Fruit fly (Drosophila melanogaster): ENCODE data around the gene Kap-alpha1.
A peak's percentile ranks its signal among the peaks of the same experiment; 100 is the strongest.

The Kap-alpha1 gene

DNA sequence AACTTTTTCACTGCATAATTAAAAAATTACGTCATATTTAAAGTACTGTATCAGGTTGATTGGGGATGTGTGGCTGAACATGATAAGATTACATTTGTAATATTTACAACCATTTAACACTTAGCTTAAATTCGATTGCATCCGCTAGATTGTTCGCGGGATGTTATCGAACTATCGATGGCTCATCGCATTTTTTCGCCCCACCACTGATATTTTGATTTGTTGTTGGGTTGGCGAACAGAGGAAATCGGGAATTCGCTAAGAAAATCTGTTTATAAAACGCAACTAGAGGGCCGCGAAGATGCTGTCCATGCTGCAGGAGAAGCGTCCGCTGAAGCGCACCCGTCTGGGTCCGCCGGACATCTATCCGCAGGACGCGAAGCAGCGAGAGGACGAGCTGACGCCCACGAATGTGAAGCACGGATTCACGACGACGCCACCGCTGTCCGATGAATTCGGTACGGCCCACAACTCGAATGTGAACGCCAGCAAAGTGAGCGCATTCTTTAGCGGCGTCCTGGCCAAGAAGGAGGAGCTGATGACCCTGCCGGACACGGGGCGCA, 29.4 kb downstream of the Kap-alpha1 start, which contains the start of gene kto (continued):
- no peak for TF ChIP-seq Hr51 (GFP tag; optimal IDR thresholded peaks at IDR 0.05)
- TF ChIP-seq CG9797 (GFP tag; optimal IDR thresholded peaks at IDR 0.05), result no peak
- TF ChIP-seq btn (GFP tag; optimal IDR thresholded peaks at IDR 0.05), result no peak
- TF ChIP-seq CG31224 (GFP tag; IDR thresholded peaks at IDR 0.05), result no peak
- TF ChIP-seq sqz (GFP tag; optimal IDR thresholded peaks at IDR 0.05), result no peak
- TF ChIP-seq Vsx1 (GFP tag; optimal IDR thresholded peaks at IDR 0.05), result no peak
- no peak for TF ChIP-seq schlank (tag; optimal IDR thresholded peaks at IDR 0.05)
- TF ChIP-seq ATbp (GFP tag; optimal IDR thresholded peaks at IDR 0.05), result no peak
- TF ChIP-seq CG8359 (GFP tag; optimal IDR thresholded peaks at IDR 0.05; ENCODE audit: borderline replicate concordance), result no peak
- TF ChIP-seq Doc3 (GFP tag; IDR thresholded peaks at IDR 0.05; ENCODE audit: partially characterized antibody), result peak; percentile 81
- no peak for TF ChIP-seq az2 (GFP tag; optimal IDR thresholded peaks at IDR 0.05)
- no peak for TF ChIP-seq HLHmδ (GFP tag; optimal IDR thresholded peaks at IDR 0.05)
- TF ChIP-seq Hmx (GFP tag; optimal IDR thresholded peaks at IDR 0.05), result no peak
- no peak for TF ChIP-seq CG18476 (GFP tag; optimal IDR thresholded peaks at IDR 0.05)
- TF ChIP-seq odd (GFP tag; optimal IDR thresholded peaks at IDR 0.05), result no peak
- no peak for TF ChIP-seq ttk (GFP tag; IDR thresholded peaks at IDR 0.05)
- no peak for TF ChIP-seq nmo (GFP tag; optimal IDR thresholded peaks at IDR 0.05)
- TF ChIP-seq CG11723 (GFP tag; optimal IDR thresholded peaks at IDR 0.05), result no peak
- TF ChIP-seq maf-S (GFP tag; optimal IDR thresholded peaks at IDR 0.05), result no peak
- TF ChIP-seq Ravus (GFP tag; IDR thresholded peaks at IDR 0.05), result no peak
- TF ChIP-seq sens-2 (GFP tag; IDR thresholded peaks at IDR 0.05), result no peak
- TF ChIP-seq tll (GFP tag; optimal IDR thresholded peaks at IDR 0.05), result no peak
- TF ChIP-seq zen (tag; optimal IDR thresholded peaks at IDR 0.05), result no peak
- TF ChIP-seq Hand (GFP tag; optimal IDR thresholded peaks at IDR 0.05), result no peak
- TF ChIP-seq stwl (tag; optimal IDR thresholded peaks at IDR 0.05), result no peak
- TF ChIP-seq CG8924 (tag; optimal IDR thresholded peaks at IDR 0.05), result no peak
- TF ChIP-seq gcm (GFP tag; optimal IDR thresholded peaks at IDR 0.05), result no peak
- no peak for TF ChIP-seq twi (tag; optimal IDR thresholded peaks at IDR 0.05)
- no peak for TF ChIP-seq CG4328 (GFP tag; optimal IDR thresholded peaks at IDR 0.05)
- no peak for TF ChIP-seq abd-A (tag; optimal IDR thresholded peaks at IDR 0.05)
- TF ChIP-seq Six4 (GFP tag; optimal IDR thresholded peaks at IDR 0.05), result no peak
- TF ChIP-seq Med (GFP tag), result peak; percentile 71
- no peak for TF ChIP-seq CG31365 (tag; optimal IDR thresholded peaks at IDR 0.05)
- no peak for TF ChIP-seq Dbx (GFP tag; IDR thresholded peaks at IDR 0.05)
- peak; percentile 57 for TF ChIP-seq mirr (GFP tag; optimal IDR thresholded peaks at IDR 0.05)
- TF ChIP-seq Atf6 (GFP tag; IDR thresholded peaks at IDR 0.05), result no peak
- no peak for TF ChIP-seq nau (GFP tag; optimal IDR thresholded peaks at IDR 0.05)
- TF ChIP-seq Sry-δ (GFP tag; optimal IDR thresholded peaks at IDR 0.05), result peak; percentile 91
- no peak for TF ChIP-seq Dek (tag; optimal IDR thresholded peaks at IDR 0.05)
- TF ChIP-seq insv (GFP tag; optimal IDR thresholded peaks at IDR 0.05), result no peak
- TF ChIP-seq Side (GFP tag; optimal IDR thresholded peaks at IDR 0.05), result no peak
- no peak for TF ChIP-seq CG8944 (GFP tag; optimal IDR thresholded peaks at IDR 0.05)
- TF ChIP-seq CG15479 (GFP tag; optimal IDR thresholded peaks at IDR 0.05), result no peak
- TF ChIP-seq Ptx1 (GFP tag; IDR thresholded peaks at IDR 0.05), result no peak
- no peak for TF ChIP-seq Max (GFP tag; optimal IDR thresholded peaks at IDR 0.05)
- TF ChIP-seq vnd (GFP tag; IDR thresholded peaks at IDR 0.05; ENCODE audit: partially characterized antibody), result peak; percentile 78
- TF ChIP-seq Mrtf (GFP tag; IDR thresholded peaks at IDR 0.05), result no peak
- no peak for TF ChIP-seq Chrac-16 (GFP tag; optimal IDR thresholded peaks at IDR 0.05)
- TF ChIP-seq CHES-1-like (GFP tag; optimal IDR thresholded peaks at IDR 0.05), result no peak
- no peak for TF ChIP-seq GATAe (GFP tag; conservative IDR thresholded peaks at IDR 0.05)

Data from whole organism, embryonic.